Fruit fly (Drosophila melanogaster) whole organism, embryonic: ENCODE data around the gene ftz-f1.

Source experiments
- Bdp1 ChIP-seq: fragments of 200-800 bp; sonication (Bioruptor generic); optimal IDR thresholded peaks from 3 replicates; lab custom pipeline; 2016; ENCODE audit warnings: missing biosample characterization, missing genetic modification characterization
- CG11085 ChIP-seq: fragments of 200-800 bp; sonication (Bioruptor generic); IDR thresholded peaks from 2 replicates; pipeline ENCODE4 v1.3.6; 2022; ENCODE audit warnings: missing biosample characterization, missing genetic modification characterization
- CG11398 ChIP-seq: fragments of 200-800 bp; sonication (Bioruptor generic); optimal IDR thresholded peaks from 2 replicates; lab custom pipeline; 2016; ENCODE audit warnings: missing biosample characterization, missing genetic modification characterization
- CG11695 ChIP-seq: fragments of 200-800 bp; sonication (Bioruptor generic); IDR thresholded peaks from 3 replicates; pipeline ENCODE4 v1.3.6; 2022; ENCODE audit warnings: missing biosample characterization, missing genetic modification characterization
- CG12155 ChIP-seq: fragments of 200-800 bp; sonication (Bioruptor generic); optimal IDR thresholded peaks from 3 replicates; lab custom pipeline; 2016; ENCODE audit warnings: missing biosample characterization, missing genetic modification characterization
- CG12659 ChIP-seq: fragments of 200-800 bp; sonication (Bioruptor generic); optimal IDR thresholded peaks from 3 replicates; lab custom pipeline; 2017; ENCODE audit warnings: mild to moderate bottlenecking, missing biosample characterization, missing genetic modification reagents, missing genetic modification characterization
- CG14441 ChIP-seq: fragments of 200-800 bp; sonication (Bioruptor generic); IDR thresholded peaks from 2 replicates; pipeline ENCODE4 v1.3.6; 2022; ENCODE audit warnings: missing biosample characterization, missing genetic modification characterization
- CG1647 ChIP-seq: fragments of 200-800 bp; sonication (Bioruptor generic); optimal IDR thresholded peaks from 3 replicates; lab custom pipeline; 2016; ENCODE audit warnings: missing biosample characterization, missing genetic modification characterization
- CG16779 ChIP-seq: fragments of 200-800 bp; sonication (Bioruptor generic); IDR thresholded peaks from 2 replicates; pipeline ENCODE4 v1.3.6; 2022; ENCODE audit warnings: missing biosample characterization, missing genetic modification characterization
- CG16815 ChIP-seq: fragments of 200-800 bp; sonication (Bioruptor generic); optimal IDR thresholded peaks from 3 replicates; lab custom pipeline; 2017; ENCODE audit warnings: missing biosample characterization, mild to moderate bottlenecking, missing genetic modification characterization
- CG17328 ChIP-seq: fragments of 200-800 bp; sonication (Bioruptor generic); IDR thresholded peaks from 2 replicates; pipeline ENCODE4 v1.3.6; 2022; ENCODE audit warnings: missing biosample characterization, missing genetic modification characterization
- CG18011 ChIP-seq: fragments of 200-800 bp; sonication (Bioruptor generic); optimal IDR thresholded peaks from 2 replicates; lab custom pipeline; 2017; ENCODE audit warnings: missing biosample characterization, missing genetic modification characterization, mild to moderate bottlenecking, moderate library complexity, missing genotype
- CG2120 ChIP-seq: fragments of 200-800 bp; sonication (Bioruptor generic); optimal IDR thresholded peaks from 3 replicates; lab custom pipeline; 2016; ENCODE audit warnings: missing biosample characterization, missing genetic modification characterization
- CG4730 ChIP-seq: fragments of 200-800 bp; sonication (Bioruptor generic); IDR thresholded peaks from 2 replicates; pipeline ENCODE4 v1.3.6; 2022; ENCODE audit warnings: missing biosample characterization, missing genetic modification characterization
- CG4854 ChIP-seq: fragments of 200-800 bp; sonication (Bioruptor generic); optimal IDR thresholded peaks from 2 replicates; lab custom pipeline; 2016; ENCODE audit warnings: missing biosample characterization, missing genetic modification characterization, inconsistent platforms
- CG7556 ChIP-seq: fragments of 200-800 bp; sonication (Bioruptor generic); optimal IDR thresholded peaks from 2 replicates; lab custom pipeline; 2017; ENCODE audit warnings: missing biosample characterization, mild to moderate bottlenecking, missing genetic modification characterization
- CG7839 ChIP-seq: fragments of 200-800 bp; sonication (Bioruptor generic); optimal IDR thresholded peaks from 3 replicates; lab custom pipeline; 2018; ENCODE audit warnings: missing biosample characterization, mild to moderate bottlenecking, missing genetic modification characterization, moderate library complexity
- CG9437 ChIP-seq: fragments of 200-800 bp; sonication (Bioruptor generic); optimal IDR thresholded peaks from 2 replicates; lab custom pipeline; 2018; ENCODE audit warnings: missing biosample characterization, mild to moderate bottlenecking, missing genetic modification characterization
- CG9609 ChIP-seq: fragments of 200-800 bp; sonication (Bioruptor generic); optimal IDR thresholded peaks from 3 replicates; lab custom pipeline; 2016; ENCODE audit warnings: missing biosample characterization, missing genetic modification characterization
- Dll ChIP-seq: fragments of 200-800 bp; sonication (Bioruptor generic); IDR thresholded peaks from 4 replicates; pipeline ENCODE4 v1.3.6; 2022; ENCODE audit warnings: missing biosample characterization, missing genetic modification characterization; ENCODE audit not compliant: partially characterized antibody
- Fer3 ChIP-seq: fragments of 200-800 bp; sonication (Bioruptor generic); optimal IDR thresholded peaks from 2 replicates; lab custom pipeline; 2018; ENCODE audit warnings: missing biosample characterization, mild to moderate bottlenecking, missing genetic modification characterization, moderate library complexity
- HLH54F ChIP-seq: fragments of 200-800 bp; sonication (Bioruptor generic); optimal IDR thresholded peaks from 3 replicates; lab custom pipeline; 2016; ENCODE audit warnings: missing biosample characterization, missing genetic modification characterization
- HLHmδ ChIP-seq: fragments of 200-800 bp; sonication (Bioruptor generic); optimal IDR thresholded peaks from 2 replicates; lab custom pipeline; 2018; ENCODE audit warnings: missing biosample characterization, mild to moderate bottlenecking, missing genetic modification characterization, moderate library complexity
- Hr51 ChIP-seq, 2 experiments: fragments of 200-800 bp; sonication (Bioruptor generic); optimal IDR thresholded peaks; 2 replicates in 1 of 2; 3 replicates in 1 of 2; lab custom pipeline; 2016 to 2018; ENCODE audit warnings: missing biosample characterization in 2 of 2, missing genetic modification characterization in 2 of 2, mild to moderate bottlenecking in 1 of 2, moderate library complexity in 1 of 2
- Hr78 ChIP-seq, 2 experiments: fragments of 200-800 bp in 1 of 2; fragments of >200 bp in 1 of 2; sonication (Bioruptor generic) in 1 of 2; optimal IDR thresholded peaks; 2 replicates each; lab custom pipeline; 2017 to 2019; ENCODE audit warnings: missing biosample characterization in 2 of 2, missing genetic modification characterization in 2 of 2, mild to moderate bottlenecking in 1 of 2, moderate library complexity in 1 of 2
- MTF-1 ChIP-seq: fragments of 200-800 bp; sonication (Bioruptor generic); optimal IDR thresholded peaks from 2 replicates; lab custom pipeline; 2018; ENCODE audit warnings: missing biosample characterization, mild to moderate bottlenecking, missing genetic modification characterization, borderline replicate concordance
- Sry-β ChIP-seq: fragments of 200-800 bp; sonication (Bioruptor generic); optimal IDR thresholded peaks from 2 replicates; lab custom pipeline; 2018; ENCODE audit warnings: missing biosample characterization, mild to moderate bottlenecking, missing genetic modification characterization, moderate library complexity
- Ssrp ChIP-seq: fragments of 200-800 bp; sonication (Bioruptor generic); optimal IDR thresholded peaks from 2 replicates; lab custom pipeline; 2018; ENCODE audit warnings: missing biosample characterization, mild to moderate bottlenecking, missing genetic modification characterization, moderate library complexity
- br ChIP-seq: fragments of >200 bp; optimal IDR thresholded peaks from 2 replicates; lab custom pipeline; 2017
- caup ChIP-seq: fragments of 200-800 bp; sonication (Bioruptor generic); optimal IDR thresholded peaks from 3 replicates; lab custom pipeline; 2017; ENCODE audit warnings: missing biosample characterization, mild to moderate bottlenecking, missing genetic modification characterization, moderate library complexity; ENCODE audit not compliant: severe bottlenecking
- crol ChIP-seq: fragments of 200-800 bp; sonication (Bioruptor generic); IDR thresholded peaks from 2 replicates; pipeline ENCODE4 v1.3.6; 2022; ENCODE audit warnings: missing biosample characterization, missing genetic modification characterization
- dmrt11E ChIP-seq: fragments of 200-800 bp; sonication (Bioruptor generic); optimal IDR thresholded peaks from 3 replicates; lab custom pipeline; 2018; ENCODE audit warnings: missing biosample characterization, mild to moderate bottlenecking, missing genetic modification characterization, moderate library complexity
- exex ChIP-seq: fragments of 200-800 bp; sonication (Bioruptor generic); optimal IDR thresholded peaks from 4 replicates; lab custom pipeline; 2018; ENCODE audit warnings: missing biosample characterization, mild to moderate bottlenecking, missing genetic modification characterization, moderate library complexity
- eyg ChIP-seq: fragments of 200-800 bp; sonication (Bioruptor generic); optimal IDR thresholded peaks from 3 replicates; lab custom pipeline; 2016; ENCODE audit warnings: missing biosample characterization, missing genetic modification characterization
- fd96Cb ChIP-seq: fragments of 200-800 bp; sonication (Bioruptor generic); optimal IDR thresholded peaks from 2 replicates; lab custom pipeline; 2018; ENCODE audit warnings: missing biosample characterization, mild to moderate bottlenecking, missing genetic modification characterization, moderate library complexity
- hth ChIP-seq: fragments of >200 bp; optimal IDR thresholded peaks from 2 replicates; lab custom pipeline; 2017; ENCODE audit warnings: inconsistent platforms
- mirr ChIP-seq: fragments of 200-800 bp; sonication (Bioruptor generic); optimal IDR thresholded peaks from 3 replicates; lab custom pipeline; 2018; ENCODE audit warnings: missing biosample characterization, mild to moderate bottlenecking, missing genetic modification characterization
- onecut ChIP-seq: fragments of 200-800 bp; sonication (Bioruptor generic); IDR thresholded peaks from 2 replicates; pipeline ENCODE4 v1.3.6; 2022; ENCODE audit warnings: missing biosample characterization, missing genetic modification characterization
- org-1 ChIP-seq: fragments of 200-800 bp; sonication (Bioruptor generic); optimal IDR thresholded peaks from 2 replicates; lab custom pipeline; 2017; ENCODE audit warnings: missing biosample characterization, missing genetic modification characterization
- peb ChIP-seq: fragments of 200-800 bp; sonication (Bioruptor generic); IDR thresholded peaks from 2 replicates; pipeline ENCODE4 v1.3.6; 2022; ENCODE audit warnings: missing biosample characterization, missing genetic modification characterization
- pfk ChIP-seq: fragments of 200-800 bp; sonication (Bioruptor generic); optimal IDR thresholded peaks from 2 replicates; lab custom pipeline; 2018; ENCODE audit warnings: missing biosample characterization, mild to moderate bottlenecking, missing genetic modification characterization, moderate library complexity
- sens-2 ChIP-seq: fragments of 200-800 bp; sonication (Bioruptor generic); IDR thresholded peaks from 2 replicates; pipeline ENCODE4 v1.3.6; 2022; ENCODE audit warnings: missing biosample characterization, missing genetic modification characterization
- seq ChIP-seq: fragments of 200-800 bp; sonication (Bioruptor generic); IDR thresholded peaks from 2 replicates; pipeline ENCODE4 v1.3.6; 2022; ENCODE audit warnings: missing biosample characterization, missing genetic modification characterization
- sima ChIP-seq: fragments of 200-800 bp; sonication (Bioruptor generic); optimal IDR thresholded peaks from 2 replicates; lab custom pipeline; 2016; ENCODE audit warnings: missing biosample characterization, missing genetic modification characterization
- tll ChIP-seq, 2 experiments: fragments of 200-800 bp in 1 of 2; fragments of >200 bp in 1 of 2; sonication (Bioruptor generic) in 1 of 2; optimal IDR thresholded peaks; 2 replicates each; lab custom pipeline; 2017 to 2019; ENCODE audit warnings: missing biosample characterization in 2 of 2, missing genetic modification characterization in 2 of 2, mild to moderate bottlenecking in 1 of 2, moderate library complexity in 1 of 2
- ttk ChIP-seq: fragments of 200-800 bp; sonication (Bioruptor generic); IDR thresholded peaks from 2 replicates; pipeline ENCODE4 v2.1.2; 2022; ENCODE audit warnings: missing biosample characterization, missing genetic modification characterization

The ftz-f1 gene

DNA sequence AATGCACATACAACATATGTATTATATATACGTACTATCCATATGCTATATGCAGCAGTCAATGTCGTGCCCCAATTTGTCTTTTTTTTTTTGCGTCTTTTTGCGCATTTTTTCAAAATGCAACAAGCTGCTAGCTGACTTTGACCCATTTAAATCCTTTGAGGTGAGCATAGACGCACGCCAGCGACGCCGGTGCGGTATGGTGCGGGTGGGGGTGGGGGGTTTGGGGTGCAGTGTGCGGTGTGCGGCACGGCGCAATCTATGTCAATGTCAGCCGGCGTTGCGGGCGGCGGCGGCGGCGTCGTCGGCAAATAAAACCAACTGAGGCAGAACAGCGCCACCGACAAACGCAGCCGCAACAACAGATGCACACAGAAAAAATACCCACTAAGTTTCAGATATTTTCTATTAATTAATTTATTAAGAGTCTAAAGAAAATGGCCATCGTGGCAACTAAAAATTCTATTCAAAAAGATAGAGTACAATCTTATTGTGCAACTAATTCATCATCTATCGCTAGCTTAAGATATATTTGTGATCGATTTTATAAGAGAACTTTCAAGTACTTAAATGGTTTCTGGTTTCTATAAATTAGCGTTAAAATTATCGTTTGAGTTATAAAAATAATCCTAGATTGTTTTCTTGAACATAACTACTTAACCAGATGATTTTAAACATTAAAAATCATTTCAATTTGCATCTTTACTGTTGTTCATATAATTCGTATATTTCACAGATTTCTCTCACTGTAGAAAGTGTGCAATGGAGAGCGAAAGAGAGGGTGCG, 5.9 kb downstream of the ftz-f1 start (continued):
- no peak for TF ChIP-seq Bdp1 (GFP tag; lab: Kevin White, UChicago)
- TF ChIP-seq Hr51 (GFP tag; optimal IDR thresholded peaks at IDR 0.05; lab: Kevin White, UChicago): peak in 1 of 2 experiments; percentile 72
- no peak for TF ChIP-seq br
- TF ChIP-seq eyg (GFP tag; lab: Kevin White, UChicago): no peak
- no peak for TF ChIP-seq sens-2 (GFP tag; lab: Robert Waterston, UW)
- TF ChIP-seq org-1: peak; percentile 30
- TF ChIP-seq CG16779 (GFP tag; lab: Robert Waterston, UW): no peak
- peak; percentile 50 for TF ChIP-seq CG7839 (tag; lab: Kevin White, UChicago)
- TF ChIP-seq Fer3 (tag; lab: Kevin White, UChicago): no peak
- no peak for TF ChIP-seq mirr (GFP tag; lab: Kevin White, UChicago)
- TF ChIP-seq CG16815: no peak
- 0 out of 3 replicates have a peak, but pooled peaks have one; percentile 21 for TF ChIP-seq CG11695 (GFP tag; lab: Robert Waterston, UW)
- TF ChIP-seq CG7556: peak; percentile 61
- no peak for TF ChIP-seq hth (lab: Kevin White, UChicago)
- TF ChIP-seq MTF-1 (GFP tag; lab: Kevin White, UChicago): no peak
- TF ChIP-seq CG2120 (GFP tag; lab: Kevin White, UChicago): no peak
- no peak for TF ChIP-seq seq (GFP tag; lab: Robert Waterston, UW)
- TF ChIP-seq CG9609 (GFP tag; lab: Kevin White, UChicago): no peak
- TF ChIP-seq CG9437 (GFP tag; lab: Kevin White, UChicago): peak; percentile 14
- peak; percentile 29 for TF ChIP-seq dmrt11E (tag; lab: Kevin White, UChicago)
- TF ChIP-seq fd96Cb: peak; percentile 45
- TF ChIP-seq CG4730 (GFP tag; lab: Robert Waterston, UW): no peak
- TF ChIP-seq CG11085 (GFP tag; lab: Robert Waterston, UW): no peak
- TF ChIP-seq Ssrp (tag; lab: Kevin White, UChicago): peak; percentile 29
- TF ChIP-seq Sry-β (GFP tag; lab: Kevin White, UChicago): no peak
- TF ChIP-seq CG14441 (GFP tag; lab: Robert Waterston, UW): peak; percentile 33; the same call in 1 of the 2 replicates
- peak; percentile 72 for TF ChIP-seq crol (GFP tag; lab: Robert Waterston, UW)
- TF ChIP-seq onecut (GFP tag; lab: Robert Waterston, UW): no peak
- no peak for TF ChIP-seq peb (GFP tag; lab: Robert Waterston, UW)
- no peak for TF ChIP-seq CG4854 (GFP tag; lab: Kevin White, UChicago)
- TF ChIP-seq CG18011: no peak
- TF ChIP-seq caup (GFP tag; lab: Kevin White, UChicago): no peak
- no peak for TF ChIP-seq pfk (GFP tag; lab: Kevin White, UChicago)
- TF ChIP-seq HLH54F: no peak
- no peak for TF ChIP-seq exex (tag; lab: Kevin White, UChicago)
- no peak for TF ChIP-seq CG17328 (GFP tag; lab: Robert Waterston, UW)
- TF ChIP-seq CG11398: no peak
- no peak for TF ChIP-seq ttk (GFP tag; lab: Robert Waterston, UW)
- no peak for TF ChIP-seq HLHmδ (GFP tag; lab: Kevin White, UChicago)
- no peak for TF ChIP-seq Dll
- TF ChIP-seq sima (GFP tag; lab: Kevin White, UChicago): no peak
- no peak for TF ChIP-seq CG1647 (GFP tag; lab: Kevin White, UChicago)
- no peak for TF ChIP-seq Hr78 (GFP tag; optimal IDR thresholded peaks at IDR 0.05; lab: Kevin White, UChicago)
- no peak for TF ChIP-seq CG12155
- TF ChIP-seq tll (GFP tag; optimal IDR thresholded peaks at IDR 0.05; lab: Kevin White, UChicago): no peak
- TF ChIP-seq CG12659: peak; percentile 10
